Fruit fly (Drosophila melanogaster) whole organism, prepupa: ENCODE results near the gene CG32199.

Source experiments
- CG10631 ChIP-seq: fragments of 200-800 bp; sonication (Bioruptor generic); optimal IDR thresholded peaks from 2 replicates; lab custom pipeline; 2016; ENCODE audit warnings: missing biosample characterization, missing genetic modification characterization
- CG11294 ChIP-seq: fragments of 200-800 bp; sonication (Bioruptor generic); IDR thresholded peaks from 2 replicates; pipeline ENCODE4 v1.3.6; 2022; ENCODE audit warnings: missing biosample characterization, missing genetic modification characterization
- CG11902 ChIP-seq: fragments of 200-800 bp; sonication (Bioruptor generic); optimal IDR thresholded peaks from 3 replicates; lab custom pipeline; 2016; ENCODE audit warnings: missing biosample characterization, missing genetic modification characterization
- CG15336 ChIP-seq: fragments of 200-800 bp; sonication (Bioruptor generic); IDR thresholded peaks from 2 replicates; pipeline ENCODE4 v1.3.6; 2022; ENCODE audit warnings: missing biosample characterization, missing genetic modification characterization
- CG1621 ChIP-seq: fragments of 200-800 bp; sonication (Bioruptor generic); optimal IDR thresholded peaks from 3 replicates; lab custom pipeline; 2018; ENCODE audit warnings: missing biosample characterization, mild to moderate bottlenecking, missing genetic modification characterization
- CG16779 ChIP-seq: fragments of 200-800 bp; sonication (Bioruptor generic); optimal IDR thresholded peaks from 3 replicates; lab custom pipeline; 2017; ENCODE audit warnings: missing biosample characterization, mild to moderate bottlenecking, missing genetic modification characterization
- CG3032 ChIP-seq: fragments of 200-800 bp; optimal IDR thresholded peaks from 2 replicates; lab custom pipeline; 2019; ENCODE audit warnings: missing biosample characterization, mild to moderate bottlenecking, missing genetic modification characterization, moderate library complexity
- CG31627 ChIP-seq: fragments of 200-800 bp; sonication (Bioruptor generic); optimal IDR thresholded peaks from 3 replicates; lab custom pipeline; 2016; ENCODE audit warnings: missing biosample characterization, missing genetic modification characterization
- CG6276 ChIP-seq: fragments of 200-800 bp; sonication (Bioruptor generic); optimal IDR thresholded peaks from 2 replicates; lab custom pipeline; 2017; ENCODE audit warnings: missing biosample characterization, mild to moderate bottlenecking, missing genetic modification characterization
- CG6808 ChIP-seq: fragments of 200-800 bp; sonication (Bioruptor generic); optimal IDR thresholded peaks from 3 replicates; lab custom pipeline; 2017; ENCODE audit warnings: missing biosample characterization, missing genetic modification characterization, mild to moderate bottlenecking, moderate library complexity, missing genetic modification reagents
- CG6854 ChIP-seq: fragments of 200-800 bp; sonication (Bioruptor generic); optimal IDR thresholded peaks from 2 replicates; lab custom pipeline; 2017; ENCODE audit warnings: missing biosample characterization, mild to moderate bottlenecking, missing genetic modification characterization
- CG7368 ChIP-seq: fragments of 200-800 bp; sonication (Bioruptor generic); optimal IDR thresholded peaks from 3 replicates; lab custom pipeline; 2016; ENCODE audit warnings: missing biosample characterization, missing genetic modification characterization
- CG8632 ChIP-seq: fragments of 200-800 bp; sonication (Bioruptor generic); optimal IDR thresholded peaks from 3 replicates; lab custom pipeline; 2016; ENCODE audit warnings: missing biosample characterization, missing genetic modification characterization
- CG9139 ChIP-seq: fragments of 200-800 bp; sonication (Bioruptor generic); optimal IDR thresholded peaks from 3 replicates; lab custom pipeline; 2017; ENCODE audit warnings: missing biosample characterization, mild to moderate bottlenecking, missing genetic modification characterization
- Eip78C ChIP-seq: fragments of 200-800 bp; sonication (Bioruptor generic); peaks from one replicate; lab custom pipeline; 2016; ENCODE audit warnings: missing biosample characterization, missing genetic modification characterization
- Eip93F ChIP-seq: fragments of 200-800 bp; sonication (Bioruptor generic); optimal IDR thresholded peaks from 2 replicates; lab custom pipeline; 2016; ENCODE audit warnings: missing biosample characterization, mild to moderate bottlenecking, missing genetic modification characterization
- Ets96B ChIP-seq: fragments of 200-800 bp; optimal IDR thresholded peaks from 2 replicates; lab custom pipeline; 2019; ENCODE audit warnings: missing biosample characterization, mild to moderate bottlenecking, missing genetic modification characterization, moderate library complexity
- Gug ChIP-seq: fragments of 200-800 bp; sonication (Bioruptor generic); IDR thresholded peaks from 2 replicates; pipeline ENCODE4 v1.3.6; 2022; ENCODE audit warnings: missing biosample characterization, missing genetic modification characterization
- Hr38 ChIP-seq: sonication (Bioruptor generic); optimal IDR thresholded peaks from 2 replicates; lab custom pipeline; 2016; ENCODE audit warnings: missing biosample characterization, missing genetic modification characterization
- Hr39 ChIP-seq: fragments of 200-800 bp; sonication (Bioruptor generic); optimal IDR thresholded peaks from 2 replicates; lab custom pipeline; 2016; ENCODE audit warnings: missing biosample characterization, missing genetic modification characterization
- Hr4 ChIP-seq: fragments of 200-800 bp; sonication (Bioruptor generic); optimal IDR thresholded peaks from 3 replicates; lab custom pipeline; 2016; ENCODE audit warnings: missing biosample characterization, missing genetic modification characterization
- Lpt ChIP-seq: fragments of 200-800 bp; sonication (Bioruptor generic); optimal IDR thresholded peaks from 3 replicates; lab custom pipeline; 2016; ENCODE audit warnings: missing biosample characterization, missing genetic modification characterization
- OdsH ChIP-seq: fragments of 200-800 bp; sonication (Bioruptor generic); optimal IDR thresholded peaks from 3 replicates; lab custom pipeline; 2016; ENCODE audit warnings: missing biosample characterization, missing genetic modification characterization
- Smox ChIP-seq: fragments of 200-800 bp; sonication (Bioruptor generic); optimal IDR thresholded peaks from 3 replicates; lab custom pipeline; 2016; ENCODE audit warnings: missing biosample characterization, missing genetic modification characterization
- Sox14 ChIP-seq: fragments of 200-800 bp; sonication (Bioruptor generic); optimal IDR thresholded peaks from 3 replicates; lab custom pipeline; 2016; ENCODE audit warnings: missing biosample characterization, missing genetic modification characterization
- Sox15 ChIP-seq: fragments of 200-800 bp; sonication (Bioruptor generic); optimal IDR thresholded peaks from 3 replicates; lab custom pipeline; 2016; ENCODE audit warnings: missing biosample characterization, missing genetic modification characterization
- achi ChIP-seq: fragments of 200-800 bp; sonication (Bioruptor generic); optimal IDR thresholded peaks from 3 replicates; lab custom pipeline; 2016; ENCODE audit warnings: missing biosample characterization, missing genetic modification characterization
- cyc ChIP-seq: fragments of 200-800 bp; sonication (Bioruptor generic); optimal IDR thresholded peaks from 3 replicates; lab custom pipeline; 2016; ENCODE audit warnings: missing biosample characterization, missing genetic modification characterization
- dac ChIP-seq: fragments of 200-800 bp; sonication (Bioruptor generic); optimal IDR thresholded peaks from 2 replicates; lab custom pipeline; 2017; ENCODE audit warnings: missing biosample characterization, mild to moderate bottlenecking, missing genetic modification characterization
- dsx ChIP-seq: fragments of 200-800 bp; optimal IDR thresholded peaks from 3 replicates; lab custom pipeline; 2019; ENCODE audit warnings: missing biosample characterization, mild to moderate bottlenecking, missing genetic modification characterization, moderate library complexity; ENCODE audit not compliant: poor library complexity, severe bottlenecking
- eg ChIP-seq: fragments of 200-800 bp; sonication (Bioruptor generic); IDR thresholded peaks from 3 replicates; pipeline ENCODE4 v1.3.6; 2022; ENCODE audit warnings: missing biosample characterization, missing genetic modification characterization
- esn ChIP-seq: fragments of 200-800 bp; sonication (Bioruptor generic); optimal IDR thresholded peaks from 2 replicates; lab custom pipeline; 2016; ENCODE audit warnings: missing biosample characterization, mild to moderate bottlenecking, missing genetic modification characterization, moderate library complexity
- fkh ChIP-seq: fragments of 200-800 bp; sonication (Bioruptor generic); optimal IDR thresholded peaks from 3 replicates; lab custom pipeline; 2017; ENCODE audit warnings: missing biosample characterization, mild to moderate bottlenecking, missing genetic modification characterization, moderate library complexity
- lz ChIP-seq: fragments of 200-800 bp; sonication (Bioruptor generic); optimal IDR thresholded peaks from 3 replicates; lab custom pipeline; 2016; ENCODE audit warnings: missing biosample characterization, missing genetic modification characterization
- net ChIP-seq: fragments of 200-800 bp; sonication (Bioruptor generic); optimal IDR thresholded peaks from 3 replicates; lab custom pipeline; 2016; ENCODE audit warnings: missing biosample characterization, missing genetic modification characterization
- salr ChIP-seq, 2 experiments: fragments of 200-800 bp; sonication (Bioruptor generic); optimal IDR thresholded peaks; 3 replicates each; lab custom pipeline; 2016 to 2018; ENCODE audit warnings: missing biosample characterization in 2 of 2, missing genetic modification characterization in 2 of 2, mild to moderate bottlenecking in 1 of 2
- spab ChIP-seq: fragments of 200-800 bp; sonication (Bioruptor generic); optimal IDR thresholded peaks from 2 replicates; lab custom pipeline; 2017; ENCODE audit warnings: missing biosample characterization, mild to moderate bottlenecking, missing genetic modification characterization, missing genetic modification reagents
- ss ChIP-seq, 2 experiments: fragments of 200-800 bp; sonication (Bioruptor generic); optimal IDR thresholded peaks; 2 replicates in 1 of 2; 3 replicates in 1 of 2; lab custom pipeline; 2017 to 2018; ENCODE audit warnings: mild to moderate bottlenecking in 2 of 2, missing biosample characterization in 2 of 2, missing genetic modification characterization in 2 of 2, moderate library complexity in 1 of 2
- vri ChIP-seq: fragments of 200-800 bp; sonication (Bioruptor generic); optimal IDR thresholded peaks from 3 replicates; lab custom pipeline; 2016; ENCODE audit warnings: missing biosample characterization, mild to moderate bottlenecking, missing genetic modification characterization

Gene CG32199

DNA sequence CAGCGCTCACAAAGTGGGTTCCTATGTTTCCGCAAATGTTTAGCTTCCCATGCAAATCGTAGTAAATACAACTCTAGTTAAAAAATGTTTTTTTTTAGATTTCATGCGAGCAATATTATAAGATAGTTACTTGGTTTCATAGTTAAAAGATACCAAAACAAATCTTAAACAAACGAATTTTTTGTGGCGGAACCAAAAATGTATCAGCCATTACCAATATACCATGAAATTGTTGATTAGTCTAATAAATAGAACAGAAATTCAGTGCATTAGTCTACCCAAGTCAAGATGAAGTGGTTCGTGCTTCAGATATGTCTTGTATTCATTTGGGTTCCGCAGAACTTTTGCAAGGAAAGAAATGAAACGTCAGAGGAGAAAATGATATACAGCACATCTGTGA, at the start of gene CG32199:
Gene CG32199 (plus strand): TSS at position 301 of the 400 bp plus-strand sequence.
- TF ChIP-seq CG31627 (GFP tag; lab: Kevin White, UChicago) (no peak), CG11902 (GFP tag; lab: Kevin White, UChicago) (no peak), dac (GFP tag; lab: Kevin White, UChicago) (no peak), Eip78C (GFP tag; lab: Kevin White, UChicago) (no peak), OdsH (GFP tag; lab: Kevin White, UChicago) (no peak), Gug (GFP tag; lab: Robert Waterston, UW) (no peak), Ets96B (tag; lab: Kevin White, UChicago) (no peak), CG8632 (GFP tag; lab: Kevin White, UChicago) (no peak), ss (GFP tag; optimal IDR thresholded peaks at IDR 0.05; lab: Kevin White, UChicago) (no peak), esn (GFP tag; lab: Kevin White, UChicago) (no peak), CG7368 (GFP tag; lab: Kevin White, UChicago) (no peak), CG9139 (no peak), fkh (GFP tag; lab: Kevin White, UChicago) (no peak), CG15336 (no peak), CG11294 (no peak), net (GFP tag; lab: Kevin White, UChicago) (no peak), CG6808 (GFP tag; lab: Kevin White, UChicago) (no peak), Sox15 (GFP tag; lab: Kevin White, UChicago) (no peak)
- TF ChIP-seq, all 60 proteins: peak for 0

DNA sequence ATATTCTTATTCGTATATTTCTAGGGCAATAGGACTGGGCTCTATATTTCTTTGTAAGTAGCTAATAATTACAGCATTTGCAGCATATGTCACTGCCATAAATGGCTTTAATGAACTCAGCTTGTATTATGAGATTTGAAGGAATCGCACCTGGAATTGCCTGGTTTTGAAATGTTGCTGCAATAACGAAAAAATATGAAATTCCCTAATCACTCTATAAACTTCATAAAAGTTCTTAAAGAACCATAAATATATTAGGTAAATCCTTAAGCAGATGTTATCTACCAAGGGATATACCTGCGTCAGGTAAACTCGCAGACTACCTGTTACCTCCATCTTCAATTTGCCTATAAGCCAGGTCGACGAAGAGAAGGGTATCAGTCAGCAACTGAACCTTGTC, 23.3 kb upstream of the CG32199 start, which contains the start of gene CG7271:
Gene CG7271 (plus strand): TSS at position 373 of the 400 bp plus-strand sequence.
- no peak for TF ChIP-seq fkh (GFP tag; lab: Kevin White, UChicago)
- TF ChIP-seq CG6276 (GFP tag; lab: Kevin White, UChicago): no peak
- TF ChIP-seq dsx: no peak
- TF ChIP-seq vri (GFP tag; lab: Kevin White, UChicago): no peak
- no peak for TF ChIP-seq eg
- TF ChIP-seq, all 60 proteins: peak for 0

DNA sequence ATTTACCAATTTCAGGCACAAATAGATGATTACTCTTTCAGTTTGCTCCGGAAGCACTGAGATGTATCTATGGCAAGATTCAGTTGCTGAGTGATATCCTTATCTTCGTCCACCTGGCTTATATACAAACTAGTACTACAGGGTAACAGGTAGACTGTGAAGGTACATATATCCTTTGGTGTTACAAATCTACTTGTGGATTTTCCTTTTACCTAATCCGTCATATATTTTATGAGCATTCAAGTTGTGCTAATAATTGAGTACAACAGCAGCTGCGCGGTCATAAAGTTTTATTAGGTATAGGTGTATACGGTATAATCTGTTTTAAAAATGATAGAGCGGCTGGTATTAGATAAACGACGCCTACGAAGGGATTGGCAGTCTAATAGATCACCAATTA, 18.0 kb upstream of the CG32199 start, which contains the start of gene term:
Gene term (minus strand): TSS at position 101 of the 400 bp plus-strand sequence.
- no peak for TF ChIP-seq Sox15 (GFP tag; lab: Kevin White, UChicago)
- TF ChIP-seq CG3032: no peak
- no peak for TF ChIP-seq CG6808 (GFP tag; lab: Kevin White, UChicago)
- TF ChIP-seq salr (GFP tag; optimal IDR thresholded peaks at IDR 0.05; lab: Kevin White, UChicago): no peak
- TF ChIP-seq Hr39: no peak
- TF ChIP-seq fkh (GFP tag; lab: Kevin White, UChicago): no peak
- TF ChIP-seq CG6276 (GFP tag; lab: Kevin White, UChicago): no peak

DNA sequence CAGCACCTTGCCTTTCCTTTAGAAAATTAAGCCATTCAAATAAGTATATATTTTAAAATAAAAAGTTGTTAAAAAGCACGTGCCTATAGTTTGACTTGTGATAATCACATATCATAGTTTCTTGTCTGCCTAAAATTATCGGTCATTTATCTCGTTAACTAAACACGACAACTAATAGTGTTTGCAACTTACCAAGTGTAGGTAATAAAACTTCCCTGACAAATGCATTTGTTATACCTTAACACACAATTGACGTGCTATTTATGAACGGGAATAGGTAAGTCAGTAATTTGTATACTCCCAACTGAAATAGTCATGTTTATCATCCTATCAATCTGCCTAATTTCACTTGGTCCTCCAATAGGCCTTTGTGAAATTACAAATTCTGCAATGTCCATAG, 8.6 kb upstream of the CG32199 start, which contains the start of gene CG18234:
Gene CG18234 (plus strand): TSS at position 301 of the 400 bp plus-strand sequence.
- TF ChIP-seq cyc (GFP tag; lab: Kevin White, UChicago) (no peak), OdsH (GFP tag; lab: Kevin White, UChicago) (no peak), CG6854 (GFP tag; lab: Kevin White, UChicago) (no peak), Lpt (GFP tag; lab: Kevin White, UChicago) (no peak), dac (GFP tag; lab: Kevin White, UChicago) (no peak), fkh (GFP tag; lab: Kevin White, UChicago) (no peak), CG16779 (tag; lab: Kevin White, UChicago) (no peak), Sox14 (GFP tag; lab: Kevin White, UChicago) (no peak), CG6808 (GFP tag; lab: Kevin White, UChicago) (no peak), achi (GFP tag; lab: Kevin White, UChicago) (no peak)

DNA sequence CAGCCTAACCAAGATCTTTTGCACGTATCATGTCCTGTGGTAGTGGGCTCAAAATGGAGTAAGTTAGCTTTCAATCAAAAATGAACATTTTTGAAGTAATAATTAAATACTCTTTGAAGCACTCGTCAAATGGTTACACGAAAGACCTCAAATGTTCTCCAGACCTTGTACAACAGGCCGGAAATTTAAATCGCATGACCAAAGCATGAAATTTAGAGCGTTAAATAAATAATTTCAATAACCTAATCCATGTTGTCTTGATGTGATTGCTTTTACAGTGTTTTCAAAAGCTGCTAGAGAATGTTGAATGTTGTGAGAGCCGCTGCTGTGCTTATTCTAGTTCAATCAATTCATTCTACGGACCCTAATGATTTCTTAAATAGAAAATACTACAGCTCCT, 6.5 kb upstream of the CG32199 start, which contains the start of gene CG18233:
Gene CG18233 (plus strand): TSS at position 301 of the 400 bp plus-strand sequence.
- TF ChIP-seq Sox14 (GFP tag; lab: Kevin White, UChicago) (no peak), achi (GFP tag; lab: Kevin White, UChicago) (no peak), Smox (no peak), Eip93F (GFP tag; lab: Kevin White, UChicago) (no peak), CG31627 (GFP tag; lab: Kevin White, UChicago) (no peak), Lpt (GFP tag; lab: Kevin White, UChicago) (no peak), Gug (GFP tag; lab: Robert Waterston, UW) (no peak), vri (GFP tag; lab: Kevin White, UChicago) (no peak), spab (GFP tag; lab: Kevin White, UChicago) (no peak), ss (GFP tag; optimal IDR thresholded peaks at IDR 0.05; lab: Kevin White, UChicago) (no peak), Hr38 (no peak), CG1621 (tag; lab: Kevin White, UChicago) (no peak), cyc (GFP tag; lab: Kevin White, UChicago) (no peak), CG10631 (GFP tag; lab: Kevin White, UChicago) (no peak), dac (GFP tag; lab: Kevin White, UChicago) (no peak), Hr39 (no peak), CG6276 (GFP tag; lab: Kevin White, UChicago) (no peak), lz (GFP tag; lab: Kevin White, UChicago) (no peak), Hr4 (GFP tag; lab: Kevin White, UChicago) (no peak), CG16779 (tag; lab: Kevin White, UChicago) (no peak)
